Fruit fly (Drosophila melanogaster) whole organism, embryonic: ENCODE results near the gene SLC22A.

Experiments used
- Abd-B ChIP-seq: fragments of 200-800 bp; sonication (Bioruptor generic); optimal IDR thresholded peaks from 2 replicates; lab custom pipeline; 2018; ENCODE audit warnings: missing biosample characterization, mild to moderate bottlenecking, missing genetic modification characterization, moderate library complexity
- Atf6 ChIP-seq: fragments of 200-800 bp; sonication (Bioruptor generic); IDR thresholded peaks from 2 replicates; pipeline ENCODE4 v1.3.6; 2022; ENCODE audit warnings: missing biosample characterization, missing genetic modification characterization
- CG10654 ChIP-seq: fragments of 200-800 bp; sonication (Bioruptor generic); optimal IDR thresholded peaks from 2 replicates; lab custom pipeline; 2016; ENCODE audit warnings: missing biosample characterization, missing genetic modification characterization
- CG11456 ChIP-seq: fragments of 200-800 bp; sonication (Bioruptor generic); IDR thresholded peaks from 3 replicates; pipeline ENCODE4 v1.3.6; 2022; ENCODE audit warnings: missing biosample characterization, missing genetic modification characterization
- CG12155 ChIP-seq: fragments of 200-800 bp; sonication (Bioruptor generic); optimal IDR thresholded peaks from 3 replicates; lab custom pipeline; 2016; ENCODE audit warnings: missing biosample characterization, missing genetic modification characterization
- CG12659 ChIP-seq: fragments of 200-800 bp; sonication (Bioruptor generic); optimal IDR thresholded peaks from 3 replicates; lab custom pipeline; 2017; ENCODE audit warnings: mild to moderate bottlenecking, missing biosample characterization, missing genetic modification reagents, missing genetic modification characterization
- CG15696 ChIP-seq: fragments of 200-800 bp; sonication (Bioruptor generic); optimal IDR thresholded peaks from 2 replicates; lab custom pipeline; 2019; ENCODE audit warnings: missing biosample characterization, mild to moderate bottlenecking, missing genetic modification characterization, moderate library complexity
- CG16815 ChIP-seq: fragments of 200-800 bp; sonication (Bioruptor generic); optimal IDR thresholded peaks from 3 replicates; lab custom pipeline; 2017; ENCODE audit warnings: missing biosample characterization, mild to moderate bottlenecking, missing genetic modification characterization
- CG2120 ChIP-seq: fragments of 200-800 bp; sonication (Bioruptor generic); optimal IDR thresholded peaks from 3 replicates; lab custom pipeline; 2016; ENCODE audit warnings: missing biosample characterization, missing genetic modification characterization
- CG2889 ChIP-seq: fragments of 200-800 bp; sonication (Bioruptor generic); IDR thresholded peaks from 3 replicates; pipeline ENCODE4 v1.3.6; 2022; ENCODE audit warnings: missing biosample characterization, missing genetic modification characterization
- CG42726 ChIP-seq: fragments of 200-800 bp; sonication (Bioruptor generic); IDR thresholded peaks from 2 replicates; pipeline ENCODE4 v1.3.6; 2022; ENCODE audit warnings: missing biosample characterization, missing genetic modification characterization; ENCODE audit not compliant: partially characterized antibody
- CG4617 ChIP-seq: fragments of 200-800 bp; sonication (Bioruptor generic); optimal IDR thresholded peaks from 3 replicates; lab custom pipeline; 2016; ENCODE audit warnings: missing biosample characterization, missing genetic modification characterization, borderline replicate concordance
- CG6272 ChIP-seq: fragments of 200-800 bp; sonication (Bioruptor generic); IDR thresholded peaks from 2 replicates; pipeline ENCODE4 v1.3.6; 2022; ENCODE audit warnings: missing biosample characterization, missing genetic modification characterization
- CG6654 ChIP-seq: fragments of 200-800 bp; sonication (Bioruptor generic); optimal IDR thresholded peaks from 2 replicates; lab custom pipeline; 2017; ENCODE audit warnings: missing biosample characterization, mild to moderate bottlenecking, missing genetic modification characterization
- CG6854 ChIP-seq: fragments of 200-800 bp; sonication (Bioruptor generic); optimal IDR thresholded peaks from 3 replicates; lab custom pipeline; 2017; ENCODE audit warnings: missing biosample characterization, mild to moderate bottlenecking, missing genetic modification characterization
- CG7963 ChIP-seq: fragments of 200-800 bp; sonication (Bioruptor generic); IDR thresholded peaks from 3 replicates; pipeline ENCODE4 v1.3.6; 2022; ENCODE audit warnings: missing biosample characterization, missing genetic modification characterization; ENCODE audit not compliant: partially characterized antibody
- Camta ChIP-seq: fragments of 200-800 bp; sonication (Bioruptor generic); optimal IDR thresholded peaks from 2 replicates; lab custom pipeline; 2016; ENCODE audit warnings: missing biosample characterization, missing genetic modification characterization
- Dad ChIP-seq: fragments of 200-800 bp; sonication (Bioruptor generic); optimal IDR thresholded peaks from 3 replicates; lab custom pipeline; 2016; ENCODE audit warnings: missing biosample characterization, missing genetic modification characterization
- Dbx ChIP-seq: fragments of 200-800 bp; sonication (Bioruptor generic); IDR thresholded peaks from 3 replicates; pipeline ENCODE4 v1.3.6; 2022; ENCODE audit warnings: missing biosample characterization, missing genetic modification characterization
- Ets65A ChIP-seq: fragments of 200-800 bp; sonication (Bioruptor generic); peaks from one replicate; lab custom pipeline; 2016; ENCODE audit warnings: missing biosample characterization, missing genetic modification characterization
- HLH4C ChIP-seq: fragments of 200-800 bp; sonication (Bioruptor generic); IDR thresholded peaks from 3 replicates; pipeline ENCODE4 v1.3.6; 2022; ENCODE audit warnings: missing biosample characterization, missing genetic modification characterization; ENCODE audit not compliant: partially characterized antibody
- Hr51 ChIP-seq, 2 experiments: fragments of 200-800 bp; sonication (Bioruptor generic); optimal IDR thresholded peaks; 2 replicates in 1 of 2; 3 replicates in 1 of 2; lab custom pipeline; 2016 to 2018; ENCODE audit warnings: missing biosample characterization in 2 of 2, missing genetic modification characterization in 2 of 2, mild to moderate bottlenecking in 1 of 2, moderate library complexity in 1 of 2
- MTF-1 ChIP-seq: fragments of 200-800 bp; sonication (Bioruptor generic); optimal IDR thresholded peaks from 2 replicates; lab custom pipeline; 2018; ENCODE audit warnings: missing biosample characterization, mild to moderate bottlenecking, missing genetic modification characterization, borderline replicate concordance
- Med ChIP-seq: fragments of 200-800 bp; sonication (Bioruptor generic); peaks from one replicate; lab custom pipeline; 2016; ENCODE audit warnings: missing biosample characterization, missing genetic modification characterization, mild to moderate bottlenecking, inconsistent platforms, moderate library complexity
- Mes4 ChIP-seq: fragments of 200-800 bp; sonication (Bioruptor generic); optimal IDR thresholded peaks from 2 replicates; lab custom pipeline; 2016; ENCODE audit warnings: missing biosample characterization, missing genetic modification characterization
- Oaz ChIP-seq: fragments of 200-800 bp; sonication (Bioruptor generic); IDR thresholded peaks from 2 replicates; pipeline ENCODE4 v1.3.6; 2022; ENCODE audit warnings: missing biosample characterization, missing genetic modification characterization
- Opbp ChIP-seq: fragments of 200-800 bp; sonication (Bioruptor generic); IDR thresholded peaks from 3 replicates; pipeline ENCODE4 v1.3.6; 2022; ENCODE audit warnings: missing biosample characterization, missing genetic modification characterization; ENCODE audit not compliant: partially characterized antibody
- Stat92E ChIP-seq, 3 experiments: fragments of >200 bp in 2 of 3; fragments of 200-800 bp in 1 of 3; sonication (Bioruptor generic) in 1 of 3; optimal IDR thresholded peaks; 2 replicates each; lab custom pipeline; 2017 to 2019; ENCODE audit warnings: missing biosample characterization in 3 of 3, missing genetic modification characterization in 3 of 3, mild to moderate bottlenecking in 1 of 3, moderate library complexity in 1 of 3
- ara ChIP-seq: fragments of 200-800 bp; sonication (Bioruptor generic); IDR thresholded peaks from 2 replicates; pipeline ENCODE4 v1.3.6; 2022; ENCODE audit warnings: missing biosample characterization, missing genetic modification characterization
- bbx ChIP-seq: fragments of 200-800 bp; sonication (Bioruptor generic); IDR thresholded peaks from 2 replicates; pipeline ENCODE4 v1.3.6; 2022; ENCODE audit warnings: missing biosample characterization, missing genetic modification characterization; ENCODE audit not compliant: partially characterized antibody
- bsh ChIP-seq, 2 experiments: fragments of 200-800 bp; sonication (Bioruptor generic); optimal IDR thresholded peaks; 2 replicates each; lab custom pipeline; 2017 to 2018; ENCODE audit warnings: mild to moderate bottlenecking in 2 of 2, missing biosample characterization in 2 of 2, missing genetic modification characterization in 2 of 2, moderate library complexity in 1 of 2
- cwo ChIP-seq: fragments of 200-800 bp; sonication (Bioruptor generic); optimal IDR thresholded peaks from 3 replicates; lab custom pipeline; 2017; ENCODE audit warnings: missing biosample characterization, missing genetic modification characterization, mild to moderate bottlenecking, moderate library complexity, missing genetic modification reagents
- da ChIP-seq: fragments of 200-800 bp; sonication (Bioruptor generic); optimal IDR thresholded peaks from 2 replicates; lab custom pipeline; 2016; ENCODE audit warnings: missing biosample characterization, missing genetic modification characterization
- ftz-f1 ChIP-seq: fragments of 200-800 bp; sonication (Bioruptor generic); optimal IDR thresholded peaks from 2 replicates; lab custom pipeline; 2016; ENCODE audit warnings: missing biosample characterization, missing genetic modification characterization
- gfzf ChIP-seq: fragments of 200-800 bp; sonication (Bioruptor generic); optimal IDR thresholded peaks from 2 replicates; lab custom pipeline; 2016; ENCODE audit warnings: missing biosample characterization, mild to moderate bottlenecking, missing genetic modification characterization, moderate library complexity
- ham ChIP-seq: fragments of 200-800 bp; sonication (Bioruptor generic); IDR thresholded peaks from 2 replicates; pipeline ENCODE4 v1.3.6; 2022; ENCODE audit warnings: missing biosample characterization, missing genetic modification characterization
- lab ChIP-seq: fragments of 200-800 bp; sonication (Bioruptor generic); optimal IDR thresholded peaks from 3 replicates; lab custom pipeline; 2017; ENCODE audit warnings: missing biosample characterization, missing genetic modification characterization, mild to moderate bottlenecking, moderate library complexity, missing genetic modification reagents
- pb ChIP-seq: fragments of 200-800 bp; sonication (Bioruptor generic); optimal IDR thresholded peaks from 3 replicates; lab custom pipeline; 2016; ENCODE audit warnings: missing biosample characterization, missing genetic modification characterization
- pfk ChIP-seq: fragments of 200-800 bp; sonication (Bioruptor generic); optimal IDR thresholded peaks from 2 replicates; lab custom pipeline; 2018; ENCODE audit warnings: missing biosample characterization, mild to moderate bottlenecking, missing genetic modification characterization, moderate library complexity
- pnt ChIP-seq: fragments of 200-800 bp; sonication (Bioruptor generic); optimal IDR thresholded peaks from 3 replicates; lab custom pipeline; 2016; ENCODE audit warnings: missing biosample characterization, missing genetic modification characterization
- pum ChIP-seq: fragments of 200-800 bp; sonication (Bioruptor generic); optimal IDR thresholded peaks from 2 replicates; lab custom pipeline; 2016; ENCODE audit warnings: missing biosample characterization, missing genetic modification characterization
- sima ChIP-seq: fragments of 200-800 bp; sonication (Bioruptor generic); optimal IDR thresholded peaks from 2 replicates; lab custom pipeline; 2016; ENCODE audit warnings: missing biosample characterization, missing genetic modification characterization
- trem ChIP-seq: fragments of 200-800 bp; optimal IDR thresholded peaks from 3 replicates; lab custom pipeline; 2019; ENCODE audit warnings: missing biosample characterization, mild to moderate bottlenecking, missing genetic modification characterization, moderate library complexity
- wor ChIP-seq: fragments of 200-800 bp; sonication (Bioruptor generic); IDR thresholded peaks from 2 replicates; pipeline ENCODE4 v1.3.6; 2022; ENCODE audit warnings: missing biosample characterization, missing genetic modification characterization

The SLC22A gene

DNA sequence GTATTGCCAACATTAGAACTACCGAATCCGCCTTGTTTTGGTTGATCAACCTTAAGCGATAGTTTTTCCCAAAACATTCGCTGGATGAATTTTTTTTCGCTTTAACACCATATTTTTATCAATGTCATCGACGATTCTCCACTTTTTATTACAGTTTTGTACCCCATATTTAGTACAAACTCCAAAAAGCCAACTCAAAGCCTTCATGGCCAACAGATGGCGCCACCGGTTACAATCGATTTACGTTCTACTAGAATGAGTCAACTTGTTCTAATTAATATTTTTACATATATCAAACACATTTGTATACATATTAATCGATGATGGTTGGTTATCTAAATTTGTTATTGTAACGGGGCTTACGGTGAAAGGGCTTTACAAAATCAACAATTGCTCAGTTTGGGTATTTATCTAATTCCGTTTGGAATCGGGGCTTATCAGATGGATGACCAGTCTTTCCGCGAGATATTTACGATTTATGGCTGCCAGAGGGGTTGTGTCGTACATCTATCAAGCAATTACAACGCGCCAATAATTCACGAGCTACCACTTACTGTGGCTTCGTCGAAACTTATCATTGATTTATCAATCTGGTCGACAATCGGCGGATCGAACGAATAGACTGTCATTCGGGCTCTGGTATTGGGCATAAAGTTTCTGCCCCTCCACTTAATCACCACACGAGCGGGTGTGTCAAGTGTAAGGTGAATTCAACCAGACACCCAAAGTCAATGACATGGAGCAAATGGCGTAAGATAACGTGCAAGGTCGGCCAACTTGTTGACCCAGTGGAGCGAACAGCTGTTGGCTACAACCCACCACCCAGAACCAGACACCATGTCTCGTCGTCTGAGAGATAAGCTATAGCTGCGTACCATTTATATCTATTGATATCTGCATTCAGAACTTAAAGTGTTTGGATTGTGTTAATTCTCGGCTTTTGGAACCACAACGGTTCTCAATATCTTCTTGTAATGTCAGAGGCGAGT, 18.8 kb downstream of the SLC22A start (continued):
- TF ChIP-seq Hr51 (GFP tag; optimal IDR thresholded peaks at IDR 0.05; lab: Kevin White, UChicago) (no peak), pb (GFP tag; lab: Kevin White, UChicago) (no peak), cwo (GFP tag; lab: Kevin White, UChicago) (no peak), CG15696 (tag; lab: Kevin White, UChicago) (no peak), gfzf (GFP tag; lab: Kevin White, UChicago) (peak; percentile 26), CG42726 (0 out of 2 replicates have a peak, but pooled peaks have one; percentile 31), CG7963 (GFP tag; lab: Robert Waterston, UW) (no peak), da (GFP tag; lab: Kevin White, UChicago) (no peak), Dbx (no peak), trem (tag; lab: Kevin White, UChicago) (no peak), Oaz (GFP tag; lab: Robert Waterston, UW) (no peak)

dm6 chr3L:21954474-21955321, 20.2 kb downstream of the SLC22A start, which contains the start of gene CG7458:
CG7458 (plus strand) TSS chr3L:21955110.
- peak; percentile 25 for TF ChIP-seq CG10654 (GFP tag; lab: Kevin White, UChicago)
- peak; percentile 29 for TF ChIP-seq CG12155 (GFP tag; lab: Kevin White, UChicago)
- no peak for TF ChIP-seq ham (GFP tag; lab: Robert Waterston, UW)
- TF ChIP-seq Opbp (GFP tag; lab: Robert Waterston, UW), result no peak
- peak; percentile 27; the same call in 1 of the 3 replicates for TF ChIP-seq HLH4C (GFP tag; lab: Robert Waterston, UW)
- TF ChIP-seq wor, result peak; percentile 12; the same call in 1 of the 2 replicates
- no peak for TF ChIP-seq bbx (GFP tag; lab: Robert Waterston, UW)
- peak; percentile 21 for TF ChIP-seq CG6654 (GFP tag; lab: Kevin White, UChicago)
- peak in 1 of 2 experiments; percentile 49 for TF ChIP-seq bsh (GFP tag; optimal IDR thresholded peaks at IDR 0.05; lab: Kevin White, UChicago)
- TF ChIP-seq Ets65A, result no peak
- peak; percentile 36 for TF ChIP-seq MTF-1 (GFP tag; lab: Kevin White, UChicago)
- no peak for TF ChIP-seq Dad (GFP tag; lab: Kevin White, UChicago)
- peak; percentile 47 for TF ChIP-seq lab
- TF ChIP-seq CG4617 (GFP tag; lab: Kevin White, UChicago), result peak; percentile 24
- TF ChIP-seq CG6272 (GFP tag; lab: Robert Waterston, UW), result no peak
- TF ChIP-seq Stat92E (GFP tag; optimal IDR thresholded peaks at IDR 0.05; lab: Kevin White, UChicago), result no peak
- TF ChIP-seq pnt (GFP tag; lab: Kevin White, UChicago), result peak; percentile 28
- TF ChIP-seq pfk, result no peak
- TF ChIP-seq CG12659, result peak; percentile 50
- peak; percentile 75 for TF ChIP-seq ftz-f1 (GFP tag; lab: Kevin White, UChicago)
- peak; percentile 75 for TF ChIP-seq CG2120 (GFP tag; lab: Kevin White, UChicago)
- peak; percentile 57; the same call in 1 of the 2 replicates for TF ChIP-seq ara
- TF ChIP-seq Atf6 (GFP tag; lab: Robert Waterston, UW), result peak; percentile 25; the same call in 1 of the 2 replicates
- no peak for TF ChIP-seq sima (GFP tag; lab: Kevin White, UChicago)
- TF ChIP-seq pum (GFP tag; lab: Kevin White, UChicago), result peak; percentile 8
- no peak for TF ChIP-seq CG11456 (GFP tag; lab: Robert Waterston, UW)
- TF ChIP-seq Mes4, result peak; percentile 51
- peak; percentile 47 for TF ChIP-seq Camta (GFP tag; lab: Kevin White, UChicago)
- TF ChIP-seq CG2889 (GFP tag; lab: Robert Waterston, UW), result peak; percentile 44; the same call in 1 of the 3 replicates
- peak; percentile 45 for TF ChIP-seq CG16815 (GFP tag; lab: Kevin White, UChicago)
- TF ChIP-seq Med (GFP tag; lab: Kevin White, UChicago), result peak; percentile 76
- TF ChIP-seq CG6854 (GFP tag; lab: Kevin White, UChicago), result no peak
- peak; percentile 18 for TF ChIP-seq Abd-B (GFP tag; lab: Kevin White, UChicago)
